Worm (Caenorhabditis elegans) whole organism, mixed stage, embryonic: ENCODE data around the gene F15B9.10.

Experiments
- M03D4.4 ChIP-seq: sonication (generic microtip); optimal IDR thresholded peaks from 2 replicates; lab custom pipeline; 2017; ENCODE audit warnings: mild to moderate bottlenecking, missing genetic modification characterization, missing compliant biosample characterization
- bed-3 ChIP-seq: fragments of 200-800 bp; sonication (Bioruptor generic); optimal IDR thresholded peaks from 3 replicates; lab custom pipeline; 2018; ENCODE audit warnings: mild to moderate bottlenecking, missing genetic modification characterization, moderate library complexity, missing compliant biosample characterization
- blmp-1 ChIP-seq: fragments of 150-350 bp; optimal IDR thresholded peaks from 2 replicates; lab custom pipeline; 2014; ENCODE audit warnings: missing biosample characterization, missing genetic modification characterization
- ceh-39 ChIP-seq: fragments of 150-350 bp; optimal IDR thresholded peaks from 2 replicates; lab custom pipeline; 2014; ENCODE audit warnings: missing biosample characterization, missing genetic modification characterization
- ceh-43 ChIP-seq: fragments of 200-800 bp; sonication (Bioruptor generic); optimal IDR thresholded peaks from 2 replicates; lab custom pipeline; 2018; ENCODE audit warnings: mild to moderate bottlenecking, missing genetic modification characterization, moderate library complexity, missing compliant biosample characterization
- ceh-83 ChIP-seq: fragments of 200-800 bp; sonication (Bioruptor generic); optimal IDR thresholded peaks from 2 replicates; lab custom pipeline; 2018; ENCODE audit warnings: mild to moderate bottlenecking, missing genetic modification characterization, missing compliant biosample characterization
- ces-1 ChIP-seq: fragments of 150-350 bp; optimal IDR thresholded peaks from 2 replicates; lab custom pipeline; 2014; ENCODE audit warnings: missing biosample characterization, missing genetic modification reagents, missing genetic modification characterization
- cnd-1 ChIP-seq: fragments of 200-800 bp; sonication (Bioruptor generic); optimal IDR thresholded peaks from 2 replicates; lab custom pipeline; 2018; ENCODE audit warnings: mild to moderate bottlenecking, missing genetic modification characterization, missing compliant biosample characterization
- drap-1 ChIP-seq: fragments of 200-800 bp; sonication (Bioruptor generic); optimal IDR thresholded peaks from 3 replicates; lab custom pipeline; 2018; ENCODE audit warnings: mild to moderate bottlenecking, missing genetic modification characterization, missing compliant biosample characterization
- elt-1 ChIP-seq: sonication (generic microtip); optimal IDR thresholded peaks from 2 replicates; lab custom pipeline; 2017; ENCODE audit warnings: missing genetic modification characterization, mild to moderate bottlenecking, missing compliant biosample characterization, antibody characterized with exemption, moderate library complexity, borderline replicate concordance; ENCODE audit not compliant: insufficient read depth
- ham-2 ChIP-seq: fragments of 200-800 bp; sonication (Bioruptor generic); optimal IDR thresholded peaks from 2 replicates; lab custom pipeline; 2018; ENCODE audit warnings: mild to moderate bottlenecking, missing genetic modification characterization, missing compliant biosample characterization
- hlh-1 ChIP-seq: fragments of 150-350 bp; optimal IDR thresholded peaks from 2 replicates; lab custom pipeline; 2014; ENCODE audit warnings: missing biosample characterization, missing genetic modification reagents, missing genetic modification characterization
- lin-13 ChIP-seq: fragments of 150-350 bp; optimal IDR thresholded peaks from 2 replicates; lab custom pipeline; 2014; ENCODE audit warnings: missing biosample characterization, missing genetic modification characterization
- lin-32 ChIP-seq: fragments of 200-800 bp; sonication (Bioruptor generic); optimal IDR thresholded peaks from 2 replicates; lab custom pipeline; 2018; ENCODE audit warnings: mild to moderate bottlenecking, missing genetic modification characterization, missing compliant biosample characterization
- lsy-2 ChIP-seq: fragments of 150-350 bp; optimal IDR thresholded peaks from 2 replicates; lab custom pipeline; 2014; ENCODE audit warnings: missing biosample characterization, missing genetic modification characterization
- mab-5 ChIP-seq: fragments of 150-350 bp; optimal IDR thresholded peaks from 2 replicates; lab custom pipeline; 2014; ENCODE audit warnings: missing biosample characterization, missing genetic modification characterization
- mep-1 ChIP-seq: fragments of 150-350 bp; optimal IDR thresholded peaks from 2 replicates; lab custom pipeline; 2017; ENCODE audit warnings: missing biosample characterization, missing genetic modification reagents, missing genetic modification characterization, inconsistent platforms
- mls-2 ChIP-seq: sonication (generic microtip); optimal IDR thresholded peaks from 2 replicates; lab custom pipeline; 2016; ENCODE audit warnings: mild to moderate bottlenecking, missing genetic modification characterization, moderate library complexity, missing compliant biosample characterization
- nhr-12 ChIP-seq: fragments of 150-350 bp; optimal IDR thresholded peaks from 2 replicates; lab custom pipeline; 2014; ENCODE audit warnings: missing biosample characterization, missing genetic modification characterization
- nhr-237 ChIP-seq: fragments of 150-350 bp; optimal IDR thresholded peaks from 2 replicates; lab custom pipeline; 2014; ENCODE audit warnings: missing biosample characterization, missing genetic modification characterization
- nhr-76 ChIP-seq: sonication (generic microtip); optimal IDR thresholded peaks from 2 replicates; lab custom pipeline; 2017; ENCODE audit warnings: missing biosample characterization, missing genetic modification characterization
- pha-4 ChIP-seq: fragments of 150-350 bp; optimal IDR thresholded peaks from 2 replicates; lab custom pipeline; 2018; ENCODE audit warnings: missing biosample characterization, missing genetic modification reagents, missing genetic modification characterization
- sem-2 ChIP-seq: fragments of 200-800 bp; sonication (Bioruptor generic); optimal IDR thresholded peaks from 2 replicates; lab custom pipeline; 2018; ENCODE audit warnings: mild to moderate bottlenecking, missing genetic modification characterization, missing compliant biosample characterization
- snpc-4 ChIP-seq: fragments of 150-350 bp; optimal IDR thresholded peaks from 2 replicates; lab custom pipeline; 2014; ENCODE audit warnings: missing biosample characterization, missing genetic modification characterization
- tbx-8 ChIP-seq: fragments of 200-800 bp; sonication (Bioruptor generic); optimal IDR thresholded peaks from 2 replicates; lab custom pipeline; 2018; ENCODE audit warnings: mild to moderate bottlenecking, missing genetic modification characterization, moderate library complexity, missing compliant biosample characterization
- unc-120 ChIP-seq: sonication (generic microtip); optimal IDR thresholded peaks from 2 replicates; lab custom pipeline; 2017; ENCODE audit warnings: missing genetic modification characterization, missing compliant biosample characterization; ENCODE audit not compliant: poor library complexity, severe bottlenecking
- unc-39 ChIP-seq: fragments of 150-350 bp; optimal IDR thresholded peaks from 2 replicates; lab custom pipeline; 2014; ENCODE audit warnings: missing biosample characterization, missing genetic modification characterization
- unc-62 ChIP-seq: fragments of 150-350 bp; optimal IDR thresholded peaks from 2 replicates; lab custom pipeline; 2014; ENCODE audit warnings: missing biosample characterization, missing genetic modification reagents, missing genetic modification characterization
- zip-8 ChIP-seq: fragments of 150-350 bp; optimal IDR thresholded peaks from 2 replicates; lab custom pipeline; 2014; ENCODE audit warnings: missing biosample characterization, missing genetic modification characterization
- ztf-11 ChIP-seq: fragments of 150-350 bp; optimal IDR thresholded peaks from 2 replicates; lab custom pipeline; 2014; ENCODE audit warnings: missing biosample characterization, missing genetic modification characterization

Gene F15B9.10

ce11 chrV:13013158-13013557 is 4.4 kb upstream of the F15B9.10 start, which contains the start of gene try-10:
Gene try-10, minus strand, starts transcription at chrV:13013258.
- TF ChIP-seq mls-2 (tag; lab: Kevin White, UChicago) (no peak), sem-2 (GFP tag; lab: Kevin White, UChicago) (no peak), pha-4 (no peak), ham-2 (GFP tag; lab: Kevin White, UChicago) (no peak), nhr-12 (no peak), ztf-11 (tag; lab: Kevin White, UChicago) (no peak), mep-1 (no peak), drap-1 (GFP tag; lab: Kevin White, UChicago) (no peak)

- TF ChIP-seq tbx-8 (GFP tag; lab: Kevin White, UChicago) (no peak), zip-8 (tag; lab: Kevin White, UChicago) (peak; percentile 94), bed-3 (GFP tag; lab: Kevin White, UChicago) (no peak), unc-62 (GFP tag; lab: Kevin White, UChicago) (no peak), nhr-12 (no peak), snpc-4 (tag; lab: Kevin White, UChicago) (no peak)
These were observed 3.2 kb upstream of the F15B9.10 start for ce11 chrV:13011904-13012303.

ce11 chrV:13009843-13010242 is 1.1 kb upstream of the F15B9.10 start:
- TF ChIP-seq unc-62 (GFP tag; lab: Kevin White, UChicago), result no peak
- TF ChIP-seq pha-4, result peak; percentile 10
- no peak for TF ChIP-seq M03D4.4
- TF ChIP-seq ces-1 (GFP tag; lab: Kevin White, UChicago), result peak; percentile 59
- TF ChIP-seq hlh-1 (tag; lab: Kevin White, UChicago), result peak; percentile 29
- TF ChIP-seq unc-39 (tag; lab: Kevin White, UChicago), result no peak
- peak; percentile 28 for TF ChIP-seq lsy-2 (tag; lab: Kevin White, UChicago)
- TF ChIP-seq blmp-1 (tag; lab: Kevin White, UChicago), result no peak
- peak; percentile 50 for TF ChIP-seq unc-120 (tag; lab: Kevin White, UChicago)
- no peak for TF ChIP-seq snpc-4 (tag; lab: Kevin White, UChicago)
- no peak for TF ChIP-seq cnd-1 (tag; lab: Kevin White, UChicago)

DNA sequence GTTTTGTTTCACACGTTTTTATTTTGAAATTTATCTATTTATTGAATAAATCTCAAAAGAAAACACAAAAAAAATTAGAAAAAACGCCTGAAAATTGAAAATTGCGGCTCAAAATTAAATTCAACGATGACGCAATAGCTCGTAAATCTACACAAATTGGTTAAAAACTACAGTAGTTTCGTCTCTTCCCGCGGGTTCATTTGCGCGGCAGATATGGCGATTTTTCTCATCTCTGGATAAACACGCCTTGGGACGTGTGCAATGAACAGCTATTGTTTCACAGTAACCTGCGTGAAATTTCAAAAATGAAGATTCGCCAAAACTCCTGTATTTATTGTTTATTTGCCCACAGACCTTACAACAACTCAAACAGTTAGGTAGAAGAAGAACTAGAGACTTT is 546 bp upstream of the F15B9.10 start:
- TF ChIP-seq unc-39 (tag; lab: Kevin White, UChicago) (no peak), drap-1 (GFP tag; lab: Kevin White, UChicago) (no peak), nhr-76 (no peak), ceh-43 (GFP tag; lab: Kevin White, UChicago) (no peak), snpc-4 (tag; lab: Kevin White, UChicago) (no peak), lin-32 (GFP tag; lab: Kevin White, UChicago) (no peak), mls-2 (tag; lab: Kevin White, UChicago) (no peak), nhr-237 (no peak), blmp-1 (tag; lab: Kevin White, UChicago) (no peak), bed-3 (GFP tag; lab: Kevin White, UChicago) (no peak), mab-5 (tag; lab: Kevin White, UChicago) (no peak), lin-13 (tag; lab: Kevin White, UChicago) (no peak), ceh-39 (tag; lab: Kevin White, UChicago) (no peak), elt-1 (tag; lab: Kevin White, UChicago) (no peak), sem-2 (GFP tag; lab: Kevin White, UChicago) (no peak), zip-8 (tag; lab: Kevin White, UChicago) (no peak), tbx-8 (GFP tag; lab: Kevin White, UChicago) (no peak), pha-4 (no peak), ceh-83 (GFP tag; lab: Kevin White, UChicago) (no peak)
- TF ChIP-seq, all 35 proteins: peak for 0

ce11 chrV:13006754-13007153 is 2.0 kb downstream of the F15B9.10 start:
- TF ChIP-seq blmp-1 (tag; lab: Kevin White, UChicago) (no peak), unc-120 (tag; lab: Kevin White, UChicago) (no peak), lin-32 (GFP tag; lab: Kevin White, UChicago) (no peak), ceh-43 (GFP tag; lab: Kevin White, UChicago) (no peak), lin-13 (tag; lab: Kevin White, UChicago) (no peak), drap-1 (GFP tag; lab: Kevin White, UChicago) (no peak), unc-39 (tag; lab: Kevin White, UChicago) (no peak), mab-5 (tag; lab: Kevin White, UChicago) (no peak), ces-1 (GFP tag; lab: Kevin White, UChicago) (no peak), snpc-4 (tag; lab: Kevin White, UChicago) (no peak), ceh-39 (tag; lab: Kevin White, UChicago) (no peak)
